Worm (Caenorhabditis elegans): ENCODE measurements around the gene srsx-10.

- TF ChIP-seq pag-3 (tag; optimal IDR thresholded peaks at IDR 0.05; ENCODE audit: borderline replicate concordance) (no peak), pha-4 (tag; optimal IDR thresholded peaks at IDR 0.05) (no peak), fkh-10 (GFP tag; optimal IDR thresholded peaks at IDR 0.05) (no peak), C38D4.7 (GFP tag; optimal IDR thresholded peaks at IDR 0.05) (no peak), elt-2 (tag; optimal IDR thresholded peaks at IDR 0.05) (no peak), tbx-7 (tag; optimal IDR thresholded peaks at IDR 0.05) (no peak), lin-11 (tag; optimal IDR thresholded peaks at IDR 0.05) (no peak), sox-4 (tag; optimal IDR thresholded peaks at IDR 0.05) (no peak), unc-3 (GFP tag; conservative IDR thresholded peaks at IDR 0.05) (no peak), unc-3 (tag; optimal IDR thresholded peaks at IDR 0.05) (no peak), pat-9 (tag; optimal IDR thresholded peaks at IDR 0.05) (no peak)
These were observed 4.5 kb upstream of the srsx-10 start, which contains the start of gene srsx-11 for ce11 chrV:4979060-4979459.
